Fruit fly (Drosophila melanogaster) whole organism, embryonic: ENCODE data around the gene Tango2.
A peak's percentile ranks its signal among the peaks of the same experiment; 100 is the strongest.

Source experiments
- Aef1 ChIP-seq: fragments of 200-800 bp; sonication (Bioruptor generic); IDR thresholded peaks from 3 replicates; pipeline ENCODE4 v1.3.6; 2022; ENCODE audit warnings: missing biosample characterization, missing genetic modification characterization
- Awh ChIP-seq: fragments of 200-800 bp; sonication (Bioruptor generic); IDR thresholded peaks from 2 replicates; pipeline ENCODE4, ENCODE4 v1.3.6; 2022; ENCODE audit warnings: missing biosample characterization, missing genetic modification characterization
- CG12391 ChIP-seq: fragments of 200-800 bp; sonication (Bioruptor generic); optimal IDR thresholded peaks from 3 replicates; lab custom pipeline; 2018; ENCODE audit warnings: missing biosample characterization, mild to moderate bottlenecking, missing genetic modification characterization, moderate library complexity
- CG12659 ChIP-seq: fragments of 200-800 bp; sonication (Bioruptor generic); optimal IDR thresholded peaks from 3 replicates; lab custom pipeline; 2017; ENCODE audit warnings: mild to moderate bottlenecking, missing biosample characterization, missing genetic modification reagents, missing genetic modification characterization
- CG13123 ChIP-seq: fragments of 200-800 bp; sonication (Bioruptor generic); optimal IDR thresholded peaks from 2 replicates; lab custom pipeline; 2016; ENCODE audit warnings: missing biosample characterization, missing genetic modification characterization
- CG13775 ChIP-seq: fragments of 200-800 bp; sonication (Bioruptor generic); optimal IDR thresholded peaks from 3 replicates; lab custom pipeline; 2017; ENCODE audit warnings: missing biosample characterization, mild to moderate bottlenecking, missing genetic modification characterization
- CG14860 ChIP-seq: fragments of 200-800 bp; sonication (Bioruptor generic); IDR thresholded peaks from 3 replicates; pipeline ENCODE4 v1.3.6; 2022; ENCODE audit warnings: missing biosample characterization, missing genetic modification characterization; ENCODE audit not compliant: partially characterized antibody
- CG18011 ChIP-seq: fragments of 200-800 bp; sonication (Bioruptor generic); optimal IDR thresholded peaks from 2 replicates; lab custom pipeline; 2017; ENCODE audit warnings: missing biosample characterization, missing genetic modification characterization, mild to moderate bottlenecking, moderate library complexity, missing genotype
- CG2199 ChIP-seq: fragments of 200-800 bp; sonication (Bioruptor generic); IDR thresholded peaks from 3 replicates; pipeline ENCODE4 v1.3.6; 2022; ENCODE audit warnings: missing biosample characterization, missing genetic modification characterization
- CG4328 ChIP-seq: fragments of 200-800 bp; sonication (Bioruptor generic); optimal IDR thresholded peaks from 3 replicates; lab custom pipeline; 2017; ENCODE audit warnings: missing biosample characterization, missing genetic modification reagents, missing genetic modification characterization
- CG5953 ChIP-seq: fragments of 200-800 bp; sonication (Bioruptor generic); IDR thresholded peaks from 2 replicates; pipeline ENCODE4 v1.3.6; 2022; ENCODE audit warnings: missing biosample characterization, missing genetic modification characterization
- CG7786 ChIP-seq: fragments of 200-800 bp; sonication (Bioruptor generic); optimal IDR thresholded peaks from 2 replicates; lab custom pipeline; 2016; ENCODE audit warnings: missing biosample characterization, missing genetic modification characterization
- CG7963 ChIP-seq: fragments of 200-800 bp; sonication (Bioruptor generic); IDR thresholded peaks from 3 replicates; pipeline ENCODE4 v1.3.6; 2022; ENCODE audit warnings: missing biosample characterization, missing genetic modification characterization; ENCODE audit not compliant: partially characterized antibody
- CG8281 ChIP-seq: fragments of 200-800 bp; sonication (Bioruptor generic); optimal IDR thresholded peaks from 2 replicates; lab custom pipeline; 2018; ENCODE audit warnings: missing biosample characterization, mild to moderate bottlenecking, missing genetic modification characterization, moderate library complexity
- CG8290 ChIP-seq, 3 experiments: fragments of 200-800 bp; sonication (Bioruptor generic); optimal IDR thresholded peaks; 2 replicates each; lab custom pipeline; 2016 to 2019; ENCODE audit warnings: missing biosample characterization in 3 of 3, missing genetic modification characterization in 3 of 3, mild to moderate bottlenecking in 2 of 3, moderate library complexity in 1 of 3
- CHES-1-like ChIP-seq: fragments of 200-800 bp; sonication (Bioruptor generic); optimal IDR thresholded peaks from 2 replicates; lab custom pipeline; 2016; ENCODE audit warnings: missing biosample characterization, missing genetic modification characterization
- D ChIP-seq, 2 experiments: fragments of 200-800 bp in 1 of 2; fragments of >200 bp in 1 of 2; sonication (Bioruptor generic) in 1 of 2; optimal IDR thresholded peaks; 2 replicates in 1 of 2; 3 replicates in 1 of 2; lab custom pipeline; 2017; ENCODE audit warnings: mild to moderate bottlenecking in 1 of 2, missing biosample characterization in 1 of 2, missing genetic modification characterization in 1 of 2, missing genetic modification reagents in 1 of 2
- Doc3 ChIP-seq: fragments of 200-800 bp; sonication (Bioruptor generic); IDR thresholded peaks from 3 replicates; pipeline ENCODE4 v1.3.6; 2022; ENCODE audit warnings: missing biosample characterization, missing genetic modification characterization; ENCODE audit not compliant: partially characterized antibody
- Drgx ChIP-seq: fragments of 200-800 bp; sonication (Bioruptor generic); IDR thresholded peaks from 2 replicates; pipeline ENCODE4 v1.3.6; 2022; ENCODE audit warnings: missing biosample characterization, missing genetic modification characterization
- H15 ChIP-seq: fragments of 200-800 bp; sonication (Bioruptor generic); IDR thresholded peaks from 3 replicates; pipeline ENCODE4 v1.3.6; 2022; ENCODE audit warnings: missing biosample characterization, missing genetic modification characterization
- HmgZ ChIP-seq: fragments of 200-800 bp; sonication (Bioruptor generic); optimal IDR thresholded peaks from 2 replicates; lab custom pipeline; 2018; ENCODE audit warnings: missing biosample characterization, mild to moderate bottlenecking, missing genetic modification characterization
- Hmr ChIP-seq: fragments of 200-800 bp; sonication (Bioruptor generic); optimal IDR thresholded peaks from 3 replicates; lab custom pipeline; 2017; ENCODE audit warnings: mild to moderate bottlenecking, missing biosample characterization, missing genetic modification reagents, missing genetic modification characterization
- Mad ChIP-seq: fragments of 200-800 bp; sonication (Bioruptor generic); optimal IDR thresholded peaks from 2 replicates; lab custom pipeline; 2016; ENCODE audit warnings: missing biosample characterization, missing genetic modification characterization
- Nf-YB ChIP-seq: fragments of 200-800 bp; sonication (Bioruptor generic); optimal IDR thresholded peaks from 3 replicates; lab custom pipeline; 2019; ENCODE audit warnings: missing biosample characterization, mild to moderate bottlenecking, missing genetic modification characterization, moderate library complexity
- Ravus ChIP-seq: fragments of 200-800 bp; sonication (Bioruptor generic); IDR thresholded peaks from 2 replicates; pipeline ENCODE4 v1.3.6; 2022; ENCODE audit warnings: missing biosample characterization, missing genetic modification characterization
- Rfx ChIP-seq: fragments of 200-800 bp; sonication (Bioruptor generic); IDR thresholded peaks from 2 replicates; pipeline ENCODE4 v1.3.6; 2022; ENCODE audit warnings: missing biosample characterization, missing genetic modification characterization
- Stat92E ChIP-seq, 3 experiments: fragments of >200 bp in 2 of 3; fragments of 200-800 bp in 1 of 3; sonication (Bioruptor generic) in 1 of 3; optimal IDR thresholded peaks; 2 replicates each; lab custom pipeline; 2017 to 2019; ENCODE audit warnings: missing biosample characterization in 3 of 3, missing genetic modification characterization in 3 of 3, mild to moderate bottlenecking in 1 of 3, moderate library complexity in 1 of 3
- Trl ChIP-seq, 3 experiments: fragments of >200 bp in 2 of 3; fragments of 200-800 bp in 1 of 3; sonication (Bioruptor generic) in 1 of 3; optimal IDR thresholded peaks; 2 replicates in 1 of 3; 3 replicates in 2 of 3; lab custom pipeline; 2016 to 2017; ENCODE audit warnings: missing biosample characterization in 1 of 3, missing genetic modification characterization in 1 of 3
- Xbp1 ChIP-seq: fragments of 200-800 bp; sonication (Bioruptor generic); optimal IDR thresholded peaks from 3 replicates; lab custom pipeline; 2016; ENCODE audit warnings: missing biosample characterization, mild to moderate bottlenecking, missing genetic modification characterization
- abd-A ChIP-seq: fragments of 200-800 bp; sonication (Bioruptor generic); optimal IDR thresholded peaks from 3 replicates; lab custom pipeline; 2019; ENCODE audit warnings: missing biosample characterization, mild to moderate bottlenecking, missing genetic modification characterization, moderate library complexity
- aop ChIP-seq: fragments of 200-800 bp; sonication (Bioruptor generic); IDR thresholded peaks from 2 replicates; pipeline ENCODE4 v1.3.6; 2022; ENCODE audit warnings: missing biosample characterization, missing genetic modification characterization
- ap ChIP-seq: fragments of 200-800 bp; sonication (Bioruptor generic); IDR thresholded peaks from 2 replicates; pipeline ENCODE4 v1.3.6; 2022; ENCODE audit warnings: missing biosample characterization, missing genetic modification characterization
- ase ChIP-seq: fragments of 200-800 bp; sonication (Bioruptor generic); IDR thresholded peaks from 3 replicates; pipeline ENCODE4 v1.3.6; 2022; ENCODE audit warnings: missing biosample characterization, missing genetic modification characterization
- bbx ChIP-seq: fragments of 200-800 bp; sonication (Bioruptor generic); IDR thresholded peaks from 2 replicates; pipeline ENCODE4 v1.3.6; 2022; ENCODE audit warnings: missing biosample characterization, missing genetic modification characterization; ENCODE audit not compliant: partially characterized antibody
- bigmax ChIP-seq: fragments of 200-800 bp; sonication (Bioruptor generic); optimal IDR thresholded peaks from 2 replicates; lab custom pipeline; 2018; ENCODE audit warnings: missing biosample characterization, mild to moderate bottlenecking, missing genetic modification characterization
- cad ChIP-seq: fragments of >200 bp; optimal IDR thresholded peaks from 2 replicates; lab custom pipeline; 2017; ENCODE audit warnings: missing biosample characterization, missing genetic modification characterization
- crp ChIP-seq, 2 experiments: fragments of 200-800 bp; sonication (Bioruptor generic); optimal IDR thresholded peaks; 2 replicates in 1 of 2; 3 replicates in 1 of 2; lab custom pipeline; 2017; ENCODE audit warnings: missing biosample characterization in 2 of 2, missing genetic modification characterization in 2 of 2, mild to moderate bottlenecking in 1 of 2, moderate library complexity in 1 of 2
- danr ChIP-seq: fragments of 200-800 bp; sonication (Bioruptor generic); IDR thresholded peaks from 2 replicates; pipeline ENCODE4 v1.3.6; 2022; ENCODE audit warnings: missing biosample characterization, missing genetic modification characterization
- eyg ChIP-seq: fragments of 200-800 bp; sonication (Bioruptor generic); optimal IDR thresholded peaks from 3 replicates; lab custom pipeline; 2016; ENCODE audit warnings: missing biosample characterization, missing genetic modification characterization
- gem ChIP-seq: fragments of 200-800 bp; sonication (Bioruptor generic); optimal IDR thresholded peaks from 2 replicates; lab custom pipeline; 2019; ENCODE audit warnings: missing biosample characterization, mild to moderate bottlenecking, missing genetic modification characterization, moderate library complexity
- grau ChIP-seq: fragments of 200-800 bp; optimal IDR thresholded peaks from 3 replicates; lab custom pipeline; 2019; ENCODE audit warnings: missing biosample characterization, mild to moderate bottlenecking, missing genetic modification characterization, moderate library complexity
- run ChIP-seq: fragments of 200-800 bp; sonication (Bioruptor generic); optimal IDR thresholded peaks from 3 replicates; lab custom pipeline; 2018; ENCODE audit warnings: missing biosample characterization, mild to moderate bottlenecking, missing genetic modification characterization
- sens-2 ChIP-seq: fragments of 200-800 bp; sonication (Bioruptor generic); IDR thresholded peaks from 2 replicates; pipeline ENCODE4 v1.3.6; 2022; ENCODE audit warnings: missing biosample characterization, missing genetic modification characterization
- sug ChIP-seq: fragments of 200-800 bp; optimal IDR thresholded peaks from 2 replicates; lab custom pipeline; 2019; ENCODE audit warnings: missing biosample characterization, mild to moderate bottlenecking, missing genetic modification characterization, moderate library complexity
- tll ChIP-seq, 2 experiments: fragments of 200-800 bp in 1 of 2; fragments of >200 bp in 1 of 2; sonication (Bioruptor generic) in 1 of 2; optimal IDR thresholded peaks; 2 replicates each; lab custom pipeline; 2017 to 2019; ENCODE audit warnings: missing biosample characterization in 2 of 2, missing genetic modification characterization in 2 of 2, mild to moderate bottlenecking in 1 of 2, moderate library complexity in 1 of 2
- trem ChIP-seq: fragments of 200-800 bp; optimal IDR thresholded peaks from 3 replicates; lab custom pipeline; 2019; ENCODE audit warnings: missing biosample characterization, mild to moderate bottlenecking, missing genetic modification characterization, moderate library complexity
- vnd ChIP-seq: fragments of 200-800 bp; sonication (Bioruptor generic); IDR thresholded peaks from 3 replicates; pipeline ENCODE4 v1.3.6; 2022; ENCODE audit warnings: missing biosample characterization, missing genetic modification characterization; ENCODE audit not compliant: partially characterized antibody
- zf30C ChIP-seq: fragments of 200-800 bp; sonication (Bioruptor generic); optimal IDR thresholded peaks from 3 replicates; lab custom pipeline; 2018; ENCODE audit warnings: missing biosample characterization, mild to moderate bottlenecking, missing genetic modification characterization

Gene Tango2

dm6 chrX:13572382-13572781, 44.4 kb upstream of the Tango2 start (continued):
- peak; percentile 20; the same call in 1 of the 3 replicates for TF ChIP-seq Aef1 (GFP tag; lab: Robert Waterston, UW)
- no peak for TF ChIP-seq abd-A (tag; lab: Kevin White, UChicago)
- TF ChIP-seq CG12659 (GFP tag; lab: Kevin White, UChicago) = peak; percentile 18
- peak; percentile 11; the same call in 1 of the 2 replicates for TF ChIP-seq Awh (GFP tag; lab: Robert Waterston, UW)
- peak; percentile 20 for TF ChIP-seq CG13775 (GFP tag; lab: Kevin White, UChicago)
- no peak for TF ChIP-seq Doc3
- no peak for TF ChIP-seq Mad
- no peak for TF ChIP-seq CG8281 (tag; lab: Kevin White, UChicago)
- TF ChIP-seq Rfx (GFP tag; lab: Robert Waterston, UW) = peak; percentile 48
- no peak for TF ChIP-seq HmgZ (tag; lab: Kevin White, UChicago)
- peak; percentile 18 for TF ChIP-seq Nf-YB (GFP tag; lab: Kevin White, UChicago)
- TF ChIP-seq danr (GFP tag; lab: Robert Waterston, UW) = no peak
- no peak for TF ChIP-seq CG2199
- TF ChIP-seq run (tag; lab: Kevin White, UChicago) = no peak
- peak; percentile 23 for TF ChIP-seq trem (tag; lab: Kevin White, UChicago)
- TF ChIP-seq Hmr (GFP tag; lab: Kevin White, UChicago) = peak; percentile 49
- no peak for TF ChIP-seq crp (GFP tag; optimal IDR thresholded peaks at IDR 0.05; lab: Kevin White, UChicago)
- TF ChIP-seq bigmax (GFP tag; lab: Kevin White, UChicago) = no peak
- peak; percentile 60 for TF ChIP-seq CG12391 (tag; lab: Kevin White, UChicago)
- TF ChIP-seq CG7963 (GFP tag; lab: Robert Waterston, UW) = no peak
- no peak for TF ChIP-seq Stat92E (GFP tag; optimal IDR thresholded peaks at IDR 0.05; lab: Kevin White, UChicago)
- TF ChIP-seq sug (tag; lab: Kevin White, UChicago) = no peak
- peak; percentile 60 for TF ChIP-seq Xbp1
- TF ChIP-seq CG18011 (GFP tag; lab: Kevin White, UChicago) = no peak
- TF ChIP-seq Trl (optimal IDR thresholded peaks at IDR 0.05; lab: Kevin White, UChicago) = no peak
- peak; percentile 54 for TF ChIP-seq Trl (GFP tag; optimal IDR thresholded peaks at IDR 0.05; lab: Kevin White, UChicago)
- TF ChIP-seq CG13123 = no peak
- 0 out of 2 replicates have a peak, but pooled peaks have one; percentile 39 for TF ChIP-seq Drgx (GFP tag; lab: Robert Waterston, UW)
- no peak for TF ChIP-seq vnd (GFP tag; lab: Robert Waterston, UW)
- no peak for TF ChIP-seq CG5953 (GFP tag; lab: Robert Waterston, UW)
- TF ChIP-seq bbx = no peak
- peak; percentile 31 for TF ChIP-seq CG7786 (GFP tag; lab: Kevin White, UChicago)
- TF ChIP-seq cad = no peak
- no peak for TF ChIP-seq aop (GFP tag; lab: Robert Waterston, UW)
- TF ChIP-seq zf30C (GFP tag; lab: Kevin White, UChicago) = no peak
- no peak for TF ChIP-seq ase (GFP tag; lab: Robert Waterston, UW)
- TF ChIP-seq CHES-1-like = no peak
- no peak for TF ChIP-seq CG8290 (GFP tag; optimal IDR thresholded peaks at IDR 0.05; lab: Kevin White, UChicago)
- TF ChIP-seq CG8290 (tag; optimal IDR thresholded peaks at IDR 0.05; lab: Kevin White, UChicago) = no peak
- TF ChIP-seq D (optimal IDR thresholded peaks at IDR 0.05; lab: Kevin White, UChicago) = no peak
- TF ChIP-seq D (GFP tag; optimal IDR thresholded peaks at IDR 0.05; lab: Kevin White, UChicago) = peak; percentile 71
- TF ChIP-seq CG14860 (GFP tag; lab: Robert Waterston, UW) = no peak
- no peak for TF ChIP-seq sens-2 (GFP tag; lab: Robert Waterston, UW)
- no peak for TF ChIP-seq tll (GFP tag; optimal IDR thresholded peaks at IDR 0.05; lab: Kevin White, UChicago)
- no peak for TF ChIP-seq eyg (GFP tag; lab: Kevin White, UChicago)
- no peak for TF ChIP-seq CG4328 (GFP tag; lab: Kevin White, UChicago)
- TF ChIP-seq Ravus (GFP tag; lab: Robert Waterston, UW) = no peak
- peak; percentile 83 for TF ChIP-seq gem (tag; lab: Kevin White, UChicago)
- TF ChIP-seq grau = peak; percentile 71
- TF ChIP-seq H15 (GFP tag; lab: Robert Waterston, UW) = no peak
- TF ChIP-seq ap (GFP tag; lab: Robert Waterston, UW) = 0 out of 2 replicates have a peak, but pooled peaks have one; percentile 18
